Worm (Caenorhabditis elegans) whole organism, mixed stage, embryonic: ENCODE data around the gene cua-1.
A peak's percentile ranks its signal among the peaks of the same experiment; 100 is the strongest.

Experiments
- M03D4.4 ChIP-seq: sonication (generic microtip); optimal IDR thresholded peaks from 2 replicates; lab custom pipeline; 2017; ENCODE audit warnings: mild to moderate bottlenecking, missing genetic modification characterization, missing compliant biosample characterization
- blmp-1 ChIP-seq: fragments of 150-350 bp; optimal IDR thresholded peaks from 2 replicates; lab custom pipeline; 2014; ENCODE audit warnings: missing biosample characterization, missing genetic modification characterization
- ceh-39 ChIP-seq: fragments of 150-350 bp; optimal IDR thresholded peaks from 2 replicates; lab custom pipeline; 2014; ENCODE audit warnings: missing biosample characterization, missing genetic modification characterization
- ceh-43 ChIP-seq: fragments of 200-800 bp; sonication (Bioruptor generic); optimal IDR thresholded peaks from 2 replicates; lab custom pipeline; 2018; ENCODE audit warnings: mild to moderate bottlenecking, missing genetic modification characterization, moderate library complexity, missing compliant biosample characterization
- ces-1 ChIP-seq: fragments of 150-350 bp; optimal IDR thresholded peaks from 2 replicates; lab custom pipeline; 2014; ENCODE audit warnings: missing biosample characterization, missing genetic modification reagents, missing genetic modification characterization
- cnd-1 ChIP-seq: fragments of 200-800 bp; sonication (Bioruptor generic); optimal IDR thresholded peaks from 2 replicates; lab custom pipeline; 2018; ENCODE audit warnings: mild to moderate bottlenecking, missing genetic modification characterization, missing compliant biosample characterization
- drap-1 ChIP-seq: fragments of 200-800 bp; sonication (Bioruptor generic); optimal IDR thresholded peaks from 3 replicates; lab custom pipeline; 2018; ENCODE audit warnings: mild to moderate bottlenecking, missing genetic modification characterization, missing compliant biosample characterization
- flh-1 ChIP-seq: fragments of 200-800 bp; sonication (Bioruptor generic); optimal IDR thresholded peaks from 2 replicates; lab custom pipeline; 2018; ENCODE audit warnings: mild to moderate bottlenecking, missing genetic modification characterization, moderate library complexity, missing compliant biosample characterization
- hlh-1 ChIP-seq: fragments of 150-350 bp; optimal IDR thresholded peaks from 2 replicates; lab custom pipeline; 2014; ENCODE audit warnings: missing biosample characterization, missing genetic modification reagents, missing genetic modification characterization
- lin-32 ChIP-seq: fragments of 200-800 bp; sonication (Bioruptor generic); optimal IDR thresholded peaks from 2 replicates; lab custom pipeline; 2018; ENCODE audit warnings: mild to moderate bottlenecking, missing genetic modification characterization, missing compliant biosample characterization
- lsy-2 ChIP-seq: fragments of 150-350 bp; optimal IDR thresholded peaks from 2 replicates; lab custom pipeline; 2014; ENCODE audit warnings: missing biosample characterization, missing genetic modification characterization
- mab-5 ChIP-seq: fragments of 150-350 bp; optimal IDR thresholded peaks from 2 replicates; lab custom pipeline; 2014; ENCODE audit warnings: missing biosample characterization, missing genetic modification characterization
- mep-1 ChIP-seq: fragments of 150-350 bp; optimal IDR thresholded peaks from 2 replicates; lab custom pipeline; 2017; ENCODE audit warnings: missing biosample characterization, missing genetic modification reagents, missing genetic modification characterization, inconsistent platforms
- mls-2 ChIP-seq: sonication (generic microtip); optimal IDR thresholded peaks from 2 replicates; lab custom pipeline; 2016; ENCODE audit warnings: mild to moderate bottlenecking, missing genetic modification characterization, moderate library complexity, missing compliant biosample characterization
- nhr-2 ChIP-seq: fragments of 150-350 bp; optimal IDR thresholded peaks from 2 replicates; lab custom pipeline; 2014; ENCODE audit warnings: missing biosample characterization, missing genetic modification characterization
- nhr-237 ChIP-seq: fragments of 150-350 bp; optimal IDR thresholded peaks from 2 replicates; lab custom pipeline; 2014; ENCODE audit warnings: missing biosample characterization, missing genetic modification characterization
- nhr-76 ChIP-seq: sonication (generic microtip); optimal IDR thresholded peaks from 2 replicates; lab custom pipeline; 2017; ENCODE audit warnings: missing biosample characterization, missing genetic modification characterization
- pha-4 ChIP-seq: fragments of 150-350 bp; optimal IDR thresholded peaks from 2 replicates; lab custom pipeline; 2018; ENCODE audit warnings: missing biosample characterization, missing genetic modification reagents, missing genetic modification characterization
- sem-2 ChIP-seq: fragments of 200-800 bp; sonication (Bioruptor generic); optimal IDR thresholded peaks from 2 replicates; lab custom pipeline; 2018; ENCODE audit warnings: mild to moderate bottlenecking, missing genetic modification characterization, missing compliant biosample characterization
- snpc-4 ChIP-seq: fragments of 150-350 bp; optimal IDR thresholded peaks from 2 replicates; lab custom pipeline; 2014; ENCODE audit warnings: missing biosample characterization, missing genetic modification characterization
- sptf-1 ChIP-seq: sonication (generic microtip); optimal IDR thresholded peaks from 2 replicates; lab custom pipeline; 2017; ENCODE audit warnings: mild to moderate bottlenecking, missing genetic modification characterization, moderate library complexity, missing compliant biosample characterization
- unc-120 ChIP-seq: sonication (generic microtip); optimal IDR thresholded peaks from 2 replicates; lab custom pipeline; 2017; ENCODE audit warnings: missing genetic modification characterization, missing compliant biosample characterization; ENCODE audit not compliant: poor library complexity, severe bottlenecking
- unc-39 ChIP-seq: fragments of 150-350 bp; optimal IDR thresholded peaks from 2 replicates; lab custom pipeline; 2014; ENCODE audit warnings: missing biosample characterization, missing genetic modification characterization
- unc-62 ChIP-seq: fragments of 150-350 bp; optimal IDR thresholded peaks from 2 replicates; lab custom pipeline; 2014; ENCODE audit warnings: missing biosample characterization, missing genetic modification reagents, missing genetic modification characterization
- zip-8 ChIP-seq: fragments of 150-350 bp; optimal IDR thresholded peaks from 2 replicates; lab custom pipeline; 2014; ENCODE audit warnings: missing biosample characterization, missing genetic modification characterization
- ztf-11 ChIP-seq: fragments of 150-350 bp; optimal IDR thresholded peaks from 2 replicates; lab custom pipeline; 2014; ENCODE audit warnings: missing biosample characterization, missing genetic modification characterization

cua-1 gene

ce11 chrIII:13462138-13462634, 7.1 kb upstream of the cua-1 start, which contains the start of the genes abcf-2 and T27E9.2:
TSS of gene abcf-2 (minus strand) at chrIII:13462238.
TSS of gene T27E9.2 (minus strand) at chrIII:13462584.
- TF ChIP-seq drap-1 (GFP tag; lab: Kevin White, UChicago) (no peak), unc-39 (tag; lab: Kevin White, UChicago) (no peak), pha-4 (no peak), M03D4.4 (tag; lab: Kevin White, UChicago) (no peak), unc-62 (GFP tag; lab: Kevin White, UChicago) (no peak), nhr-76 (tag; lab: Kevin White, UChicago) (no peak), ceh-43 (GFP tag; lab: Kevin White, UChicago) (no peak), cnd-1 (no peak), snpc-4 (tag; lab: Kevin White, UChicago) (no peak), zip-8 (tag; lab: Kevin White, UChicago) (no peak)
- TF ChIP-seq, all 35 proteins: peak for 0

ce11 chrIII:13461535-13461934, 6.4 kb upstream of the cua-1 start:
- no peak for TF ChIP-seq unc-62 (GFP tag; lab: Kevin White, UChicago)
- no peak for TF ChIP-seq cnd-1
- TF ChIP-seq nhr-2 (tag; lab: Kevin White, UChicago), result no peak
- TF ChIP-seq unc-39 (tag; lab: Kevin White, UChicago), result no peak
- no peak for TF ChIP-seq mep-1 (tag; lab: Kevin White, UChicago)
- TF ChIP-seq blmp-1 (tag; lab: Kevin White, UChicago), result no peak
- TF ChIP-seq ztf-11 (tag; lab: Kevin White, UChicago), result no peak
- TF ChIP-seq nhr-237 (tag; lab: Kevin White, UChicago), result no peak
- no peak for TF ChIP-seq pha-4
- TF ChIP-seq mls-2 (tag; lab: Kevin White, UChicago), result no peak
- no peak for TF ChIP-seq ceh-43 (GFP tag; lab: Kevin White, UChicago)
- no peak for TF ChIP-seq mab-5 (tag; lab: Kevin White, UChicago)
- no peak for TF ChIP-seq hlh-1 (tag; lab: Kevin White, UChicago)
- TF ChIP-seq, all 35 proteins: peak for 0

- TF ChIP-seq ceh-43 (GFP tag; lab: Kevin White, UChicago) (no peak), M03D4.4 (tag; lab: Kevin White, UChicago) (no peak), ceh-39 (tag; lab: Kevin White, UChicago) (no peak), blmp-1 (tag; lab: Kevin White, UChicago) (no peak), snpc-4 (tag; lab: Kevin White, UChicago) (no peak), nhr-2 (tag; lab: Kevin White, UChicago) (no peak), ces-1 (GFP tag; lab: Kevin White, UChicago) (no peak), sptf-1 (tag; lab: Kevin White, UChicago) (no peak), zip-8 (tag; lab: Kevin White, UChicago) (no peak), cnd-1 (no peak), nhr-76 (tag; lab: Kevin White, UChicago) (no peak), sem-2 (no peak), pha-4 (no peak)
Observed at ce11 chrIII:13458978-13459596, 4.0 kb upstream of the cua-1 start, which contains the start of gene tag-164. TSS of gene tag-164 (plus strand) at chrIII:13459546.

- TF ChIP-seq nhr-2 (tag; lab: Kevin White, UChicago) (no peak), pha-4 (no peak), unc-39 (tag; lab: Kevin White, UChicago) (no peak), lin-32 (GFP tag; lab: Kevin White, UChicago) (no peak), unc-120 (tag; lab: Kevin White, UChicago) (no peak), mls-2 (tag; lab: Kevin White, UChicago) (no peak), hlh-1 (tag; lab: Kevin White, UChicago) (no peak), zip-8 (tag; lab: Kevin White, UChicago) (no peak), lsy-2 (no peak)
- TF ChIP-seq, all 35 proteins: peak for 0
Observed at ce11 chrIII:13457305-13457704, 2.2 kb upstream of the cua-1 start.

- peak; percentile 26 for TF ChIP-seq ces-1 (GFP tag; lab: Kevin White, UChicago)
- TF ChIP-seq ceh-43 (GFP tag; lab: Kevin White, UChicago), result no peak
Observed at ce11 chrIII:13455816-13456215, 709 bp upstream of the cua-1 start.

- TF ChIP-seq ces-1 (GFP tag; lab: Kevin White, UChicago) (no peak), cnd-1 (no peak), lin-32 (GFP tag; lab: Kevin White, UChicago) (no peak), flh-1 (GFP tag; lab: Kevin White, UChicago) (no peak), lsy-2 (no peak), nhr-2 (tag; lab: Kevin White, UChicago) (no peak), M03D4.4 (tag; lab: Kevin White, UChicago) (no peak), ceh-43 (GFP tag; lab: Kevin White, UChicago) (no peak), zip-8 (tag; lab: Kevin White, UChicago) (no peak)
- TF ChIP-seq, all 35 proteins: peak for 0
Observed at ce11 chrIII:13452824-13453223, 2.3 kb downstream of the cua-1 start.
